Worm (Caenorhabditis elegans): ENCODE measurements around the gene srg-4.

DNA sequence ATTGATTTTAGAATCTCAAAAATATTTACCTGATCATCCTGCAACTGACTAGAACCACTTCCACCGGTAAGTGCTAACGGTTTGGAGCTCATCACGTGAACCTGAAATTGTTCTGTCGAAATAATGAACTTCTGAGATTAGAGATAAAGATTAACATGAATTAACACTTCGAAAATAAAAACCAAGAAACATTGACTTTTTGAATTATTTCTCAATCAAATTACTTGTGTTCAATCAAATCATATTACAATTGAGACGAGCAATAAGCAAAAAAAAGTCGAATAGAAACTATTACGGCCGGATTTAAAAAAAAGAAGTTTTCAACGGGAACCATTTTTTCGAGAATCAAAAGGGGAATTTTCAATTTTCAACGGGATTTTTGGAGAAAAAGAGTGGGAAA lies 16.2 kb downstream of the srg-4 start, which contains the start of gene bcas-2:
- TF ChIP-seq zag-1 (tag; optimal IDR thresholded peaks at IDR 0.05) (no peak), Y75B8A.6 (GFP tag; IDR thresholded peaks at IDR 0.05) (no peak), madf-5 (GFP tag; IDR thresholded peaks at IDR 0.05) (no peak), lin-1 (GFP tag; IDR thresholded peaks at IDR 0.05) (no peak), madf-9 (GFP tag; conservative IDR thresholded peaks at IDR 0.05) (no peak), mep-1 (tag; optimal IDR thresholded peaks at IDR 0.05) (no peak), ceh-28 (tag; optimal IDR thresholded peaks at IDR 0.05) (no peak), attf-4 (tag; optimal IDR thresholded peaks at IDR 0.05) (no peak), nhr-102 (tag; optimal IDR thresholded peaks at IDR 0.05) (no peak)

Data from whole organism, L4 larva.